Worm (Caenorhabditis elegans): ENCODE results near the gene T28A11.3.

The T28A11.3 gene

ce11 chrV:3275033-3275432 lies at the start of gene T28A11.3:
TSS of gene T28A11.3 (plus strand) at chrV:3275333.
- TF ChIP-seq unc-120 (tag; optimal IDR thresholded peaks at IDR 0.05; ENCODE audit: poor library complexity, severe bottlenecking) (no peak), mep-1 (tag; optimal IDR thresholded peaks at IDR 0.05) (no peak), ztf-11 (tag; optimal IDR thresholded peaks at IDR 0.05) (no peak), elt-1 (tag; optimal IDR thresholded peaks at IDR 0.05; ENCODE audit: borderline replicate concordance, insufficient read depth) (no peak), sem-2 (GFP tag; optimal IDR thresholded peaks at IDR 0.05) (no peak), sptf-1 (tag; optimal IDR thresholded peaks at IDR 0.05) (no peak)

ce11 chrV:3227373-3227772 lies 47.8 kb upstream of the T28A11.3 start, which contains the start of gene K08D9.2:
TSS of gene K08D9.2 (plus strand) at chrV:3227673.
- TF ChIP-seq ham-2 (GFP tag; optimal IDR thresholded peaks at IDR 0.05) (no peak), blmp-1 (tag; optimal IDR thresholded peaks at IDR 0.05) (no peak), elt-3 (tag; optimal IDR thresholded peaks at IDR 0.05) (no peak), nhr-237 (tag; optimal IDR thresholded peaks at IDR 0.05) (no peak), nhr-76 (tag; optimal IDR thresholded peaks at IDR 0.05) (no peak), sem-2 (GFP tag; optimal IDR thresholded peaks at IDR 0.05) (no peak), mep-1 (tag; optimal IDR thresholded peaks at IDR 0.05) (no peak), bed-3 (GFP tag; optimal IDR thresholded peaks at IDR 0.05) (no peak), zip-8 (tag; optimal IDR thresholded peaks at IDR 0.05) (no peak), cnd-1 (tag; optimal IDR thresholded peaks at IDR 0.05) (no peak), ceh-83 (GFP tag; optimal IDR thresholded peaks at IDR 0.05) (no peak), tbx-8 (GFP tag; optimal IDR thresholded peaks at IDR 0.05) (no peak), lin-32 (GFP tag; optimal IDR thresholded peaks at IDR 0.05) (no peak)

ce11 chrV:3230150-3230549 lies 45.0 kb upstream of the T28A11.3 start:
- TF ChIP-seq elt-3 (tag; optimal IDR thresholded peaks at IDR 0.05): no peak
- no peak for TF ChIP-seq mls-2 (tag; optimal IDR thresholded peaks at IDR 0.05)
- no peak for TF ChIP-seq lin-32 (GFP tag; optimal IDR thresholded peaks at IDR 0.05)
- no peak for TF ChIP-seq nhr-2 (tag; optimal IDR thresholded peaks at IDR 0.05)
- TF ChIP-seq mab-5 (tag; optimal IDR thresholded peaks at IDR 0.05): no peak
- no peak for TF ChIP-seq lsy-2 (tag; optimal IDR thresholded peaks at IDR 0.05)
- no peak for TF ChIP-seq cnd-1 (tag; optimal IDR thresholded peaks at IDR 0.05)
- no peak for TF ChIP-seq hlh-1 (tag; optimal IDR thresholded peaks at IDR 0.05)
- no peak for TF ChIP-seq sem-2 (GFP tag; optimal IDR thresholded peaks at IDR 0.05)
- TF ChIP-seq flh-1 (GFP tag; optimal IDR thresholded peaks at IDR 0.05): no peak
- no peak for TF ChIP-seq M03D4.4 (tag; optimal IDR thresholded peaks at IDR 0.05)
- TF ChIP-seq blmp-1 (tag; optimal IDR thresholded peaks at IDR 0.05): no peak
- TF ChIP-seq sptf-1 (tag; optimal IDR thresholded peaks at IDR 0.05): no peak
- no peak for TF ChIP-seq zip-8 (tag; optimal IDR thresholded peaks at IDR 0.05)
- TF ChIP-seq nhr-76 (tag; optimal IDR thresholded peaks at IDR 0.05): no peak
- no peak for TF ChIP-seq drap-1 (GFP tag; optimal IDR thresholded peaks at IDR 0.05)
- no peak for TF ChIP-seq nhr-12 (tag; optimal IDR thresholded peaks at IDR 0.05)
- TF ChIP-seq nhr-237 (tag; optimal IDR thresholded peaks at IDR 0.05): no peak
- no peak for TF ChIP-seq nhr-28 (tag; optimal IDR thresholded peaks at IDR 0.05)

- no peak for TF ChIP-seq bed-3 (GFP tag; optimal IDR thresholded peaks at IDR 0.05)
- TF ChIP-seq elt-3 (tag; optimal IDR thresholded peaks at IDR 0.05): no peak
- TF ChIP-seq unc-62 (GFP tag; optimal IDR thresholded peaks at IDR 0.05): no peak
- TF ChIP-seq pha-4 (tag; optimal IDR thresholded peaks at IDR 0.05): no peak
- no peak for TF ChIP-seq hlh-1 (tag; optimal IDR thresholded peaks at IDR 0.05)
- no peak for TF ChIP-seq ceh-43 (GFP tag; optimal IDR thresholded peaks at IDR 0.05)
- no peak for TF ChIP-seq ztf-11 (tag; optimal IDR thresholded peaks at IDR 0.05)
- TF ChIP-seq flh-1 (GFP tag; optimal IDR thresholded peaks at IDR 0.05): no peak
- TF ChIP-seq snpc-4 (tag; optimal IDR thresholded peaks at IDR 0.05): no peak
- TF ChIP-seq M03D4.4 (tag; optimal IDR thresholded peaks at IDR 0.05): no peak
Measured at ce11 chrV:3230597-3230996, 44.5 kb upstream of the T28A11.3 start, which contains the start of gene K08D9.10. TSS of gene K08D9.10 (plus strand) at chrV:3230897.

ce11 chrV:3234887-3235286 lies 40.2 kb upstream of the T28A11.3 start, which contains the start of gene K08D9.6:
TSS of gene K08D9.6 (minus strand) at chrV:3234987.
- no peak for TF ChIP-seq mls-2 (tag; optimal IDR thresholded peaks at IDR 0.05)

Data from whole organism, mixed stage, embryonic.